Worm (Caenorhabditis elegans): ENCODE measurements around the gene C40H1.9.
A peak's percentile ranks its signal among the peaks of the same experiment; 100 is the strongest.

Gene C40H1.9

DNA sequence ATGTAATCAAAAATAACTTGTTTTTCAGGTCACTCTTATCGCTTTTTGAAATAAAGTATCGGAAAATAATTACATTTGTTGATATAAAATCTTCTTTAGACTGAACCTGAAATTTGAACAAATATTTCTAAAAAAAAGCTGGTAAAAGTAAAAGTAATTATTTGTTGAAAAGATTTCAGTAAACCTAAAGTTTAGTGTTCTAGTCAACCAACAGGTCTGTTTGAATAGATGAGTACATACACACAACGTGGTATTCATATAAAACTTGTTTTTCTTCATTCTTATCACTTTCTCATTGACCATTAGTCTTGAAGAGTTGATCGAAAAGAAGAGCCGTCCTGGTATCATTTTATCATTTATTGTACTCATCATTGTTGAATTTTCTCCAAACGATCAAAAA is at the start of gene C40H1.9:
Gene C40H1.9, plus strand, starts transcription at position 301 of the 400 bp plus-strand sequence.
- no peak for TF ChIP-seq nhr-129 (tag; optimal IDR thresholded peaks at IDR 0.05)
- no peak for TF ChIP-seq mbf-1 (tag; optimal IDR thresholded peaks at IDR 0.05)
- no peak for TF ChIP-seq peb-1 (tag; optimal IDR thresholded peaks at IDR 0.05)
- no peak for TF ChIP-seq snpc-4 (tag; optimal IDR thresholded peaks at IDR 0.05)
- no peak for TF ChIP-seq lin-11 (tag; optimal IDR thresholded peaks at IDR 0.05)
- TF ChIP-seq nhr-23 (tag; optimal IDR thresholded peaks at IDR 0.05), result no peak
- TF ChIP-seq F13H6.1 (tag; optimal IDR thresholded peaks at IDR 0.05), result no peak
- no peak for TF ChIP-seq alr-1 (tag; optimal IDR thresholded peaks at IDR 0.05)
- no peak for TF ChIP-seq nhr-11 (tag; optimal IDR thresholded peaks at IDR 0.05)
- TF ChIP-seq elt-3 (tag; optimal IDR thresholded peaks at IDR 0.05), result no peak

DNA sequence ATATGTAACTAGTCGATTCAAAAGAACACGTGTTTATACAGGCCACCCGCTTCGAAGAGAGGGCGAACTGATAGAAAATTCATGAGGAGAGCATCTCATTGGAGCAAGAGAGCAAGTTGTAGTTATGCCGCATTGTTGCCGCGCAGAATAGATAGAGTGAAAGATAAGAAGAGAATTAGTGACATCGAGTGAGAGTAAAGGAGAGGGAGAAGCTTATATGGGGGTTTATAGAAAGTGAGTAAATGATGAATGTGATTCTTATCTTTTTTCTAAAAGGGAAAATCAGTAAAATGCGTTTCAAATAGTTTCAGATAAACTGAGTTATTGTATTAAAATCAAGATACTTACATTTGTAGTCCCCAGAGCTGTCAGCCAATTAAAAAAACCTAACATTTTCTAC is 49.6 kb upstream of the C40H1.9 start:
- TF ChIP-seq zag-1 (tag; optimal IDR thresholded peaks at IDR 0.05) (peak; percentile 36), unc-55 (GFP tag; optimal IDR thresholded peaks at IDR 0.05) (peak; percentile 69), F13H6.1 (tag; optimal IDR thresholded peaks at IDR 0.05) (peak; percentile 2), lin-39 (tag; optimal IDR thresholded peaks at IDR 0.05) (no peak), unc-62 (GFP tag; optimal IDR thresholded peaks at IDR 0.05) (no peak), mab-5 (tag; optimal IDR thresholded peaks at IDR 0.05) (peak; percentile 40), fos-1 (tag; optimal IDR thresholded peaks at IDR 0.05) (peak; percentile 21), sma-3 (GFP tag; optimal IDR thresholded peaks at IDR 0.05) (no peak), sma-9 (GFP tag; optimal IDR thresholded peaks at IDR 0.05) (peak; percentile 21), sma-9 (tag; optimal IDR thresholded peaks at IDR 0.05) (no peak), unc-39 (tag; optimal IDR thresholded peaks at IDR 0.05) (no peak)

- TF ChIP-seq C34F6.9 (tag; optimal IDR thresholded peaks at IDR 0.05) (peak; percentile 10), R02D3.7 (tag; optimal IDR thresholded peaks at IDR 0.05) (no peak), sma-3 (GFP tag; optimal IDR thresholded peaks at IDR 0.05) (no peak), zag-1 (tag; optimal IDR thresholded peaks at IDR 0.05) (peak; percentile 73), crh-2 (tag; optimal IDR thresholded peaks at IDR 0.05) (no peak), sma-9 (GFP tag; optimal IDR thresholded peaks at IDR 0.05) (peak; percentile 22), sma-9 (tag; optimal IDR thresholded peaks at IDR 0.05) (no peak), nhr-23 (tag; optimal IDR thresholded peaks at IDR 0.05) (no peak), ztf-4 (tag; optimal IDR thresholded peaks at IDR 0.05) (no peak), sem-4 (tag; optimal IDR thresholded peaks at IDR 0.05) (peak; percentile 61), unc-62 (GFP tag; optimal IDR thresholded peaks at IDR 0.05) (no peak), mdl-1 (tag; optimal IDR thresholded peaks at IDR 0.05) (no peak), ztf-1 (GFP tag; conservative IDR thresholded peaks at IDR 0.05) (no peak), nhr-21 (tag; optimal IDR thresholded peaks at IDR 0.05) (no peak), ztf-11 (tag; optimal IDR thresholded peaks at IDR 0.05) (no peak), gmeb-1 (tag; optimal IDR thresholded peaks at IDR 0.05) (no peak), nhr-25 (tag; optimal IDR thresholded peaks at IDR 0.05) (no peak), elt-3 (tag; optimal IDR thresholded peaks at IDR 0.05) (no peak), nhr-77 (tag; optimal IDR thresholded peaks at IDR 0.05) (no peak), blmp-1 (tag; optimal IDR thresholded peaks at IDR 0.05; ENCODE audit: insufficient read depth) (no peak)
Observed at ce11 chrIII:9271389-9271918, 48.3 kb upstream of the C40H1.9 start.

- TF ChIP-seq ztf-1 (GFP tag; conservative IDR thresholded peaks at IDR 0.05) (no peak), unc-55 (GFP tag; optimal IDR thresholded peaks at IDR 0.05) (peak; percentile 22), skn-1 (tag; optimal IDR thresholded peaks at IDR 0.05) (no peak), lsy-2 (tag; optimal IDR thresholded peaks at IDR 0.05) (peak in 1 of 2 experiments; percentile 16), nhr-25 (tag; optimal IDR thresholded peaks at IDR 0.05) (no peak), sma-3 (GFP tag; optimal IDR thresholded peaks at IDR 0.05) (no peak), C34F6.9 (tag; optimal IDR thresholded peaks at IDR 0.05) (peak; percentile 46)
Observed at ce11 chrIII:9272107-9272506, 47.6 kb upstream of the C40H1.9 start.

DNA sequence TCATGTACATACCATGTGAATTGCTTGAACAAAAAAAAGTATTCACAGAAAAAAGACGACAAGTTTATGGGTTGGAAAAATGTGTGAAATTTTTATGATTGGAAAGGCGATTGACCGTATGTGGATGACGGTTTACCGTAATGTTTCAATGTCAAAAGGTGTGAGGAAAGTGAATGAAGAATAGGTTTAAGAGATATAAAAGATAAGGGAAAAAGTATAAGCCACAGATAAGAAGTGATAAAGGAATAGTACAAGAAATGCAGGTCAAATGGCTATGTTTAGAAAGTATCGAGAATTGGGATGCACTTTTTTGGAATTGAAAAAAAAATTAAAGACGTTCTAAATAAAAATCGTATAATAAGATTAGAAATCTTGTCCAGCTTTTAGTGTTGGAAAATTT is 41.9 kb upstream of the C40H1.9 start:
- TF ChIP-seq sma-3 (GFP tag; optimal IDR thresholded peaks at IDR 0.05) (no peak), fos-1 (tag; optimal IDR thresholded peaks at IDR 0.05) (peak; percentile 16), blmp-1 (tag; optimal IDR thresholded peaks at IDR 0.05; ENCODE audit: insufficient read depth) (peak; percentile 58)
